Worm (Caenorhabditis elegans) whole organism, young adult: Measurements from ENCODE around the gene znf-598.

ENCODE experiments used
- B0019.2 ChIP-seq: fragments of 200-800 bp; sonication (Bioruptor generic); conservative IDR thresholded peaks from 2 replicates; pipeline ENCODE4 v1.3.6; 2022; ENCODE audit warnings: missing genetic modification reagents, missing genetic modification characterization, missing compliant biosample characterization
- C06A6.2 ChIP-seq: fragments of 200-800 bp; sonication (Bioruptor generic); conservative IDR thresholded peaks from 2 replicates; pipeline ENCODE4 v1.3.6; 2022; ENCODE audit warnings: missing genetic modification characterization, missing compliant biosample characterization
- D2030.7 ChIP-seq: fragments of 200-800 bp; sonication (Bioruptor generic); IDR thresholded peaks from 2 replicates; pipeline ENCODE4 v1.3.6; 2022; ENCODE audit warnings: missing genetic modification reagents, missing genetic modification characterization, missing compliant biosample characterization
- F33H1.4 ChIP-seq: fragments of 200-800 bp; sonication (Bioruptor generic); IDR thresholded peaks from 2 replicates; pipeline ENCODE4 v1.3.6; 2022; ENCODE audit warnings: missing genetic modification reagents, missing genetic modification characterization, missing compliant biosample characterization
- F55B11.4 ChIP-seq: sonication (generic microtip); optimal IDR thresholded peaks from 2 replicates; lab custom pipeline; 2016; ENCODE audit warnings: missing compliant biosample characterization, missing genetic modification characterization, borderline replicate concordance; ENCODE audit not compliant: insufficient read depth
- K11D2.4 ChIP-seq: fragments of 200-800 bp; sonication (Bioruptor generic); IDR thresholded peaks from 2 replicates; pipeline ENCODE4 v1.3.6; 2022; ENCODE audit warnings: missing genetic modification reagents, missing genetic modification characterization, missing compliant biosample characterization
- Y53F4B.3 ChIP-seq: fragments of 200-800 bp; sonication (Bioruptor generic); IDR thresholded peaks from 2 replicates; pipeline ENCODE4 v1.3.6; 2022; ENCODE audit warnings: missing genetic modification reagents, missing genetic modification characterization, missing compliant biosample characterization
- Y53G8AR.9 ChIP-seq: fragments of 200-800 bp; sonication (Bioruptor generic); conservative IDR thresholded peaks from 2 replicates; pipeline ENCODE4 v1.3.6; 2022; ENCODE audit warnings: missing genetic modification reagents, missing genetic modification characterization, missing compliant biosample characterization
- Y67H2A.10 ChIP-seq: fragments of 200-800 bp; sonication (Bioruptor generic); conservative IDR thresholded peaks from 2 replicates; pipeline ENCODE4 v1.3.6; 2022; ENCODE audit warnings: missing genetic modification reagents, missing genetic modification characterization, missing compliant biosample characterization
- aptf-2 ChIP-seq: fragments of 200-800 bp; sonication (Bioruptor generic); conservative IDR thresholded peaks from 2 replicates; pipeline ENCODE4 v1.3.6; 2022; ENCODE audit warnings: missing genetic modification reagents, missing genetic modification characterization, missing compliant biosample characterization
- aptf-3 ChIP-seq: fragments of 200-800 bp; sonication (Bioruptor generic); IDR thresholded peaks from 2 replicates; pipeline ENCODE4 v1.3.6; 2022; ENCODE audit warnings: missing genetic modification characterization, missing compliant biosample characterization
- atf-7 ChIP-seq: sonication (generic microtip); optimal IDR thresholded peaks from 2 replicates; lab custom pipeline; 2017; ENCODE audit warnings: mild to moderate bottlenecking, missing genetic modification characterization, missing compliant biosample characterization
- athp-1 ChIP-seq: sonication (generic microtip); optimal IDR thresholded peaks from 2 replicates; lab custom pipeline; 2017; ENCODE audit warnings: mild to moderate bottlenecking, missing genetic modification characterization, missing compliant biosample characterization
- attf-3 ChIP-seq: fragments of 200-800 bp; sonication (Bioruptor generic); conservative IDR thresholded peaks from 2 replicates; pipeline ENCODE4 v1.3.6; 2022; ENCODE audit warnings: missing genetic modification reagents, missing genetic modification characterization, missing compliant biosample characterization
- attf-6 ChIP-seq: fragments of 200-800 bp; sonication (Bioruptor generic); IDR thresholded peaks from 2 replicates; pipeline ENCODE4 v1.3.6; 2022; ENCODE audit warnings: missing genetic modification reagents, missing genetic modification characterization, missing compliant biosample characterization
- ccch-3 ChIP-seq: fragments of 200-800 bp; sonication (Bioruptor generic); optimal IDR thresholded peaks from 2 replicates; lab custom pipeline; 2018; ENCODE audit warnings: mild to moderate bottlenecking, missing genetic modification characterization, missing compliant biosample characterization
- cebp-1 ChIP-seq, 2 experiments: fragments of 200-800 bp in 1 of 2; sonication (Bioruptor generic) in 1 of 2; sonication (generic microtip) in 1 of 2; IDR thresholded peaks in 1 of 2; optimal IDR thresholded peaks in 1 of 2; 2 replicates each; pipeline versions ENCODE4 v1.3.6 to Lab custom; 2017 to 2022; ENCODE audit warnings: missing compliant biosample characterization in 2 of 2, missing genetic modification characterization in 2 of 2, mild to moderate bottlenecking in 1 of 2, missing genetic modification reagents in 1 of 2, moderate library complexity in 1 of 2
- ceh-79 ChIP-seq: sonication (generic microtip); optimal IDR thresholded peaks from 2 replicates; lab custom pipeline; 2017; ENCODE audit warnings: mild to moderate bottlenecking, missing genetic modification characterization, missing compliant biosample characterization
- ceh-91 ChIP-seq: fragments of 200-800 bp; sonication (Bioruptor generic); IDR thresholded peaks from 2 replicates; pipeline ENCODE4 v1.3.6; 2022; ENCODE audit warnings: missing genetic modification reagents, missing genetic modification characterization, missing compliant biosample characterization
- dpl-1 ChIP-seq: fragments of 150-350 bp; optimal IDR thresholded peaks from 2 replicates; lab custom pipeline; 2014; ENCODE audit warnings: missing biosample characterization, missing genetic modification reagents, missing genetic modification characterization
- efl-1 ChIP-seq: fragments of 150-350 bp; optimal IDR thresholded peaks from 2 replicates; lab custom pipeline; 2014; ENCODE audit warnings: missing biosample characterization, missing genetic modification reagents, missing genetic modification characterization
- ets-4 ChIP-seq: fragments of 200-800 bp; sonication (Bioruptor generic); optimal IDR thresholded peaks from 2 replicates; lab custom pipeline; 2018; ENCODE audit warnings: mild to moderate bottlenecking, missing genetic modification characterization, missing compliant biosample characterization
- hmg-1.2 ChIP-seq: fragments of 200-800 bp; sonication (Bioruptor generic); IDR thresholded peaks from 2 replicates; pipeline ENCODE4 v1.3.6; 2022; ENCODE audit warnings: missing genetic modification reagents, missing genetic modification characterization, missing compliant biosample characterization
- let-526 ChIP-seq: fragments of 200-800 bp; sonication (Bioruptor generic); IDR thresholded peaks from 2 replicates; pipeline ENCODE4 v1.3.6; 2022; ENCODE audit warnings: missing genetic modification reagents, missing genetic modification characterization, missing compliant biosample characterization
- lin-35 ChIP-seq, 3 experiments: fragments of 150-350 bp in 2 of 3; sonication (generic microtip) in 1 of 3; optimal IDR thresholded peaks; 2 replicates each; lab custom pipeline; 2014 to 2018; ENCODE audit warnings: missing biosample characterization in 3 of 3, missing genetic modification characterization in 3 of 3, missing genetic modification reagents in 3 of 3
- lin-54 ChIP-seq: fragments of 200-800 bp; sonication (Bioruptor generic); optimal IDR thresholded peaks from 2 replicates; lab custom pipeline; 2018; ENCODE audit warnings: mild to moderate bottlenecking, missing genetic modification characterization, missing compliant biosample characterization
- madf-3 ChIP-seq: fragments of 200-800 bp; sonication (Bioruptor generic); IDR thresholded peaks from 2 replicates; pipeline ENCODE4 v1.3.6; 2022; ENCODE audit warnings: missing genetic modification reagents, missing genetic modification characterization, missing compliant biosample characterization
- mcd-1 ChIP-seq: fragments of 200-800 bp; sonication (Bioruptor generic); IDR thresholded peaks from 2 replicates; pipeline ENCODE4 v1.3.6; 2022; ENCODE audit warnings: missing genetic modification reagents, missing genetic modification characterization, missing compliant biosample characterization
- nfya-1 ChIP-seq: sonication (generic microtip); optimal IDR thresholded peaks from 2 replicates; lab custom pipeline; 2017; ENCODE audit warnings: antibody characterized with exemption, missing compliant biosample characterization, missing genetic modification characterization, borderline replicate concordance; ENCODE audit not compliant: insufficient read depth
- nfya-2 ChIP-seq: fragments of 200-800 bp; sonication (Bioruptor generic); IDR thresholded peaks from 2 replicates; pipeline ENCODE4 v1.3.6; 2022; ENCODE audit warnings: missing genetic modification reagents, missing genetic modification characterization, missing compliant biosample characterization
- pha-4 ChIP-seq: fragments of 150-350 bp; sonication (generic microtip); optimal IDR thresholded peaks from 2 replicates; lab custom pipeline; 2014; ENCODE audit warnings: missing biosample characterization, missing genetic modification reagents, missing genetic modification characterization
- rec-8 ChIP-seq, 2 experiments: sonication (generic microtip); optimal IDR thresholded peaks; 2 replicates each; lab custom pipeline; 2016; ENCODE audit warnings: mild to moderate bottlenecking in 2 of 2, missing genetic modification characterization in 2 of 2, missing genetic modification reagents in 2 of 2, missing genotype in 2 of 2, missing biosample characterization in 1 of 2, missing compliant biosample characterization in 1 of 2, moderate library complexity in 1 of 2
- repo-1 ChIP-seq: sonication (generic microtip); optimal IDR thresholded peaks from 2 replicates; lab custom pipeline; 2017; ENCODE audit warnings: mild to moderate bottlenecking, missing genetic modification characterization, missing compliant biosample characterization
- rpc-1 ChIP-seq, 2 experiments: fragments of 150-350 bp in 1 of 2; sonication (generic microtip) in 1 of 2; optimal IDR thresholded peaks; 2 replicates each; lab custom pipeline; 2014 to 2018; ENCODE audit warnings: missing biosample characterization in 1 of 2, missing genetic modification characterization in 1 of 2, missing genetic modification reagents in 1 of 2, missing genotype in 1 of 2
- snpc-1.1 ChIP-seq: sonication (generic microtip); optimal IDR thresholded peaks from 2 replicates; lab custom pipeline; 2017; ENCODE audit warnings: missing genetic modification characterization, mild to moderate bottlenecking, missing compliant biosample characterization, antibody characterized with exemption, moderate library complexity, missing genotype, missing genetic modification reagents; ENCODE audit not compliant: insufficient read depth
- snpc-3.4 ChIP-seq: sonication (generic microtip); optimal IDR thresholded peaks from 2 replicates; lab custom pipeline; 2017; ENCODE audit warnings: missing genetic modification characterization, mild to moderate bottlenecking, missing compliant biosample characterization, antibody characterized with exemption, moderate library complexity, missing genotype, missing genetic modification reagents
- snpc-4 ChIP-seq, 5 experiments: fragments of 150-350 bp in 1 of 5; sonication (generic microtip) in 4 of 5; optimal IDR thresholded peaks; 2 replicates each; lab custom pipeline; 2014 to 2018; ENCODE audit warnings: missing genetic modification characterization in 5 of 5, missing biosample characterization in 3 of 5, antibody characterized with exemption in 2 of 5, mild to moderate bottlenecking in 2 of 5, missing compliant biosample characterization in 2 of 5, missing genotype in 2 of 5, moderate library complexity in 2 of 5, missing genetic modification reagents in 1 of 5
- somi-1 ChIP-seq: fragments of 200-800 bp; sonication (Bioruptor generic); optimal IDR thresholded peaks from 2 replicates; lab custom pipeline; 2018; ENCODE audit warnings: mild to moderate bottlenecking, missing genetic modification characterization, missing compliant biosample characterization
- sptf-2 ChIP-seq: fragments of 200-800 bp; sonication (Bioruptor generic); optimal IDR thresholded peaks from 2 replicates; lab custom pipeline; 2018; ENCODE audit warnings: mild to moderate bottlenecking, missing genetic modification characterization, missing compliant biosample characterization
- zim-3 ChIP-seq: sonication (generic microtip); optimal IDR thresholded peaks from 2 replicates; lab custom pipeline; 2017; ENCODE audit warnings: mild to moderate bottlenecking, missing genetic modification characterization, moderate library complexity, missing compliant biosample characterization
- ztf-22 ChIP-seq: fragments of 200-800 bp; sonication (Bioruptor generic); optimal IDR thresholded peaks from 2 replicates; lab custom pipeline; 2018; ENCODE audit warnings: mild to moderate bottlenecking, missing genetic modification characterization, moderate library complexity, missing compliant biosample characterization
- ztf-6 ChIP-seq: fragments of 200-800 bp; sonication (Bioruptor generic); IDR thresholded peaks from 2 replicates; pipeline ENCODE4 v1.3.6; 2022; ENCODE audit warnings: missing genetic modification reagents, missing genetic modification characterization, missing compliant biosample characterization

Gene znf-598

ce11 chrII:7050021-7050722 is 24.6 kb downstream of the znf-598 start, which contains the start of the genes tcer-1 and ZK1127.5 (continued):
- TF ChIP-seq F55B11.4 (tag; lab: Kevin White, UChicago) (no peak), nfya-1 (no peak), let-526 (GFP tag; lab: Robert Waterston, UW) (no peak), snpc-1.1 (tag; lab: Kevin White, UChicago) (peak; percentile 31), rec-8 (tag; optimal IDR thresholded peaks at IDR 0.05; lab: Kevin White, UChicago) (no peak), Y67H2A.10 (GFP tag; lab: Robert Waterston, UW) (no peak), F33H1.4 (GFP tag; lab: Robert Waterston, UW) (0 out of 2 replicates have a peak, but pooled peaks have one; percentile 44), repo-1 (tag; lab: Kevin White, UChicago) (no peak), snpc-3.4 (peak; percentile 47), dpl-1 (GFP tag; lab: Kevin White, UChicago) (peak; percentile 63), aptf-3 (GFP tag; lab: Robert Waterston, UW) (no peak), athp-1 (no peak), B0019.2 (GFP tag; lab: Robert Waterston, UW) (no peak), ceh-79 (tag; lab: Kevin White, UChicago) (no peak), hmg-1.2 (peak; percentile 39; the same call in 1 of the 2 replicates), madf-3 (GFP tag; lab: Robert Waterston, UW) (peak; percentile 95), aptf-2 (GFP tag; lab: Robert Waterston, UW) (no peak), K11D2.4 (GFP tag; lab: Robert Waterston, UW) (no peak), cebp-1 (GFP tag; IDR thresholded peaks at IDR 0.05; lab: Robert Waterston, UW) (no peak), cebp-1 (tag; optimal IDR thresholded peaks at IDR 0.05; lab: Kevin White, UChicago) (peak; percentile 1), atf-7 (tag; lab: Kevin White, UChicago) (no peak), ztf-6 (no peak), ztf-22 (GFP tag; lab: Kevin White, UChicago) (no peak), Y53G8AR.9 (no peak), ceh-91 (GFP tag; lab: Robert Waterston, UW) (peak; percentile 57; the same call in 1 of the 2 replicates), attf-3 (GFP tag; lab: Robert Waterston, UW) (no peak), efl-1 (GFP tag; lab: Kevin White, UChicago) (peak; percentile 87), lin-35 (GFP tag; optimal IDR thresholded peaks at IDR 0.05; lab: Kevin White, UChicago) (peak in 1 of 3 experiments; percentile 57), pha-4 (no peak), Y53F4B.3 (GFP tag; lab: Robert Waterston, UW) (no peak), sptf-2 (GFP tag; lab: Kevin White, UChicago) (no peak), lin-54 (GFP tag; lab: Kevin White, UChicago) (peak; percentile 60), C06A6.2 (GFP tag; lab: Robert Waterston, UW) (no peak), mcd-1 (GFP tag; lab: Robert Waterston, UW) (peak; percentile 94), nfya-2 (GFP tag; lab: Robert Waterston, UW) (no peak), ets-4 (GFP tag; lab: Kevin White, UChicago) (no peak), attf-6 (GFP tag; lab: Robert Waterston, UW) (no peak), zim-3 (tag; lab: Kevin White, UChicago) (no peak), rpc-1 (optimal IDR thresholded peaks at IDR 0.05; lab: Kevin White, UChicago) (no peak), rpc-1 (tag; optimal IDR thresholded peaks at IDR 0.05; lab: Kevin White, UChicago) (no peak), ccch-3 (GFP tag; lab: Kevin White, UChicago) (no peak), somi-1 (no peak), D2030.7 (GFP tag; lab: Robert Waterston, UW) (0 out of 2 replicates have a peak, but pooled peaks have one; percentile 13), snpc-4 (GFP tag; optimal IDR thresholded peaks at IDR 0.05; lab: Kevin White, UChicago) (no peak), snpc-4 (tag; optimal IDR thresholded peaks at IDR 0.05; lab: Kevin White, UChicago) (peak in 3 of 4 experiments; percentile 8 to 16 (median 13))
